Worm (Caenorhabditis elegans) whole organism, L1 larva: ENCODE data around the gene F56C9.6.

ENCODE experiments used
- C04F5.9 ChIP-seq: sonication (generic microtip); optimal IDR thresholded peaks from 2 replicates; lab custom pipeline; 2016; ENCODE audit warnings: missing genetic modification characterization, missing compliant biosample characterization
- Y116A8C.19 ChIP-seq: sonication (generic microtip); optimal IDR thresholded peaks from 2 replicates; lab custom pipeline; 2016; ENCODE audit warnings: missing compliant biosample characterization, missing genetic modification characterization, borderline replicate concordance
- aha-1 ChIP-seq: fragments of 150-350 bp; optimal IDR thresholded peaks from 2 replicates; lab custom pipeline; 2014; ENCODE audit warnings: missing biosample characterization, missing genetic modification characterization
- alr-1 ChIP-seq: fragments of 200-800 bp; sonication (Bioruptor generic); optimal IDR thresholded peaks from 2 replicates; lab custom pipeline; 2018; ENCODE audit warnings: borderline replicate concordance, mild to moderate bottlenecking, missing genetic modification characterization, missing compliant biosample characterization
- aly-2 ChIP-seq: fragments of 150-350 bp; optimal IDR thresholded peaks from 2 replicates; lab custom pipeline; 2014; ENCODE audit warnings: missing biosample characterization, missing genetic modification characterization
- ama-1 ChIP-seq: fragments of 150-350 bp; optimal IDR thresholded peaks from 2 replicates; lab custom pipeline; 2014
- ceh-8 ChIP-seq: fragments of 200-800 bp; sonication (Bioruptor generic); optimal IDR thresholded peaks from 2 replicates; lab custom pipeline; 2018; ENCODE audit warnings: mild to moderate bottlenecking, missing genetic modification characterization, moderate library complexity, missing compliant biosample characterization
- ceh-88 ChIP-seq: fragments of 200-800 bp; sonication (Bioruptor generic); IDR thresholded peaks from 2 replicates; pipeline ENCODE4 v1.3.6; 2022; ENCODE audit warnings: missing genetic modification characterization, missing compliant biosample characterization
- ceh-90 ChIP-seq: sonication (generic microtip); optimal IDR thresholded peaks from 2 replicates; lab custom pipeline; 2016; ENCODE audit warnings: missing genetic modification characterization, missing compliant biosample characterization
- ces-1 ChIP-seq: fragments of 150-350 bp; optimal IDR thresholded peaks from 2 replicates; lab custom pipeline; 2014; ENCODE audit warnings: missing biosample characterization, missing genetic modification reagents, missing genetic modification characterization
- dpl-1 ChIP-seq, 3 experiments: fragments of 150-350 bp in 2 of 3; sonication (generic microtip) in 1 of 3; optimal IDR thresholded peaks; 2 replicates each; lab custom pipeline; 2014 to 2017; ENCODE audit warnings: missing biosample characterization in 3 of 3, missing genetic modification characterization in 3 of 3, missing genetic modification reagents in 3 of 3
- dsc-1 ChIP-seq: sonication (generic microtip); optimal IDR thresholded peaks from 2 replicates; lab custom pipeline; 2016; ENCODE audit warnings: mild to moderate bottlenecking, missing genetic modification characterization, missing compliant biosample characterization
- efl-1 ChIP-seq, 4 experiments: fragments of 150-350 bp; optimal IDR thresholded peaks in 3 of 4; peaks in 1 of 4; 1 replicate in 1 of 4; 2 replicates in 3 of 4; lab custom pipeline; 2014; ENCODE audit warnings: missing biosample characterization in 2 of 4, missing genetic modification characterization in 2 of 4, missing genetic modification reagents in 2 of 4
- egl-13 ChIP-seq: sonication (generic microtip); optimal IDR thresholded peaks from 2 replicates; lab custom pipeline; 2016; ENCODE audit warnings: missing genotype, missing genetic modification reagents, missing genetic modification characterization, missing compliant biosample characterization
- egl-27 ChIP-seq, 2 experiments: fragments of 150-350 bp in 1 of 2; sonication (generic microtip); optimal IDR thresholded peaks; 3 replicates each; lab custom pipeline; 2017 to 2018; ENCODE audit warnings: missing biosample characterization in 2 of 2, missing genetic modification characterization in 2 of 2, missing genetic modification reagents in 2 of 2
- elt-2 ChIP-seq: sonication (generic microtip); optimal IDR thresholded peaks from 2 replicates; lab custom pipeline; 2016; ENCODE audit warnings: missing genetic modification characterization, mild to moderate bottlenecking, inconsistent platforms, missing compliant biosample characterization, missing genetic modification reagents
- fkh-10 ChIP-seq: sonication (generic microtip); optimal IDR thresholded peaks from 2 replicates; lab custom pipeline; 2017; ENCODE audit warnings: missing biosample characterization, missing genetic modification reagents, missing genetic modification characterization
- fkh-8 ChIP-seq: sonication (generic microtip); optimal IDR thresholded peaks from 2 replicates; lab custom pipeline; 2016; ENCODE audit warnings: mild to moderate bottlenecking, missing genetic modification characterization, missing compliant biosample characterization
- fos-1 ChIP-seq: fragments of 150-350 bp; optimal IDR thresholded peaks from 2 replicates; lab custom pipeline; 2014; ENCODE audit warnings: missing biosample characterization, missing genetic modification characterization
- grh-1 ChIP-seq: fragments of 200-800 bp; sonication (Bioruptor generic); IDR thresholded peaks from 2 replicates; pipeline ENCODE4 v1.3.6; 2022; ENCODE audit warnings: missing genetic modification reagents, missing genetic modification characterization, missing compliant biosample characterization
- hlh-17 ChIP-seq: fragments of 200-800 bp; sonication (Bioruptor generic); optimal IDR thresholded peaks from 2 replicates; lab custom pipeline; 2018; ENCODE audit warnings: missing genetic modification characterization, mild to moderate bottlenecking, missing compliant biosample characterization, moderate library complexity, borderline replicate concordance
- hlh-4 ChIP-seq: sonication (generic microtip); optimal IDR thresholded peaks from 2 replicates; lab custom pipeline; 2016; ENCODE audit warnings: mild to moderate bottlenecking, missing genetic modification characterization, missing compliant biosample characterization
- hpl-2 ChIP-seq: fragments of 150-350 bp; optimal IDR thresholded peaks from 2 replicates; lab custom pipeline; 2014; ENCODE audit warnings: missing biosample characterization, missing genetic modification reagents, missing genetic modification characterization
- lin-13 ChIP-seq: fragments of 150-350 bp; optimal IDR thresholded peaks from 2 replicates; lab custom pipeline; 2014; ENCODE audit warnings: missing biosample characterization, missing genetic modification reagents, missing genetic modification characterization
- lin-14 ChIP-seq: fragments of 200-800 bp; sonication (Bioruptor generic); optimal IDR thresholded peaks from 2 replicates; lab custom pipeline; 2018; ENCODE audit warnings: mild to moderate bottlenecking, missing genetic modification characterization, moderate library complexity, missing compliant biosample characterization
- lin-15B ChIP-seq: fragments of 150-350 bp; sonication (generic microtip); optimal IDR thresholded peaks from 3 replicates; lab custom pipeline; 2014; ENCODE audit warnings: missing biosample characterization, missing genetic modification characterization
- lir-3 ChIP-seq: sonication (generic microtip); optimal IDR thresholded peaks from 2 replicates; lab custom pipeline; 2016; ENCODE audit warnings: mild to moderate bottlenecking, missing genetic modification characterization, moderate library complexity, missing compliant biosample characterization; ENCODE audit not compliant: poor library complexity
- lsy-2 ChIP-seq, 2 experiments: fragments of 150-350 bp; optimal IDR thresholded peaks; 2 replicates each; lab custom pipeline; 2014; ENCODE audit warnings: missing biosample characterization in 2 of 2, missing genetic modification characterization in 2 of 2
- mdl-1 ChIP-seq, 2 experiments: fragments of 150-350 bp; optimal IDR thresholded peaks; 2 replicates each; lab custom pipeline; 2014 to 2017; ENCODE audit warnings: missing biosample characterization in 2 of 2, missing genetic modification characterization in 2 of 2, inconsistent platforms in 1 of 2
- nhr-11 ChIP-seq: fragments of 150-350 bp; optimal IDR thresholded peaks from 2 replicates; lab custom pipeline; 2014; ENCODE audit warnings: missing biosample characterization, missing genetic modification characterization
- nhr-19 ChIP-seq: fragments of 200-800 bp; sonication (Bioruptor generic); conservative IDR thresholded peaks from 2 replicates; pipeline ENCODE4 v1.3.6; 2022; ENCODE audit warnings: missing genetic modification characterization, missing compliant biosample characterization
- nhr-20 ChIP-seq: sonication (generic microtip); optimal IDR thresholded peaks from 2 replicates; lab custom pipeline; 2016; ENCODE audit warnings: mild to moderate bottlenecking, missing genetic modification characterization, missing compliant biosample characterization
- nhr-237 ChIP-seq: fragments of 150-350 bp; optimal IDR thresholded peaks from 2 replicates; lab custom pipeline; 2014; ENCODE audit warnings: missing biosample characterization, missing genetic modification characterization
- nhr-28 ChIP-seq: fragments of 150-350 bp; optimal IDR thresholded peaks from 2 replicates; lab custom pipeline; 2014; ENCODE audit warnings: missing biosample characterization, missing genetic modification characterization
- nhr-47 ChIP-seq: sonication (generic microtip); optimal IDR thresholded peaks from 2 replicates; lab custom pipeline; 2016; ENCODE audit warnings: mild to moderate bottlenecking, missing genetic modification characterization, moderate library complexity, missing compliant biosample characterization
- nhr-84 ChIP-seq: sonication (generic microtip); optimal IDR thresholded peaks from 2 replicates; lab custom pipeline; 2017; ENCODE audit warnings: missing biosample characterization, missing genetic modification characterization
- nhr-90 ChIP-seq: sonication (generic microtip); optimal IDR thresholded peaks from 2 replicates; lab custom pipeline; 2016; ENCODE audit warnings: mild to moderate bottlenecking, missing genetic modification characterization, missing compliant biosample characterization; ENCODE audit not compliant: poor library complexity
- rnt-1 ChIP-seq: sonication (generic microtip); optimal IDR thresholded peaks from 2 replicates; lab custom pipeline; 2016; ENCODE audit warnings: mild to moderate bottlenecking, missing genetic modification characterization, moderate library complexity, missing compliant biosample characterization
- skn-1 ChIP-seq: fragments of 150-350 bp; optimal IDR thresholded peaks from 2 replicates; lab custom pipeline; 2014; ENCODE audit warnings: missing biosample characterization, missing genetic modification characterization
- snpc-4 ChIP-seq: fragments of 150-350 bp; optimal IDR thresholded peaks from 2 replicates; lab custom pipeline; 2014; ENCODE audit warnings: missing biosample characterization, missing genetic modification characterization
- snu-23 ChIP-seq: sonication (generic microtip); optimal IDR thresholded peaks from 2 replicates; lab custom pipeline; 2016; ENCODE audit warnings: missing genetic modification characterization, missing compliant biosample characterization
- sox-4 ChIP-seq: sonication (generic microtip); optimal IDR thresholded peaks from 2 replicates; lab custom pipeline; 2016; ENCODE audit warnings: missing genetic modification characterization, missing compliant biosample characterization
- sptf-1 ChIP-seq: fragments of 150-350 bp; optimal IDR thresholded peaks from 2 replicates; lab custom pipeline; 2014; ENCODE audit warnings: missing biosample characterization, missing genetic modification characterization
- tbx-2 ChIP-seq: sonication (generic microtip); optimal IDR thresholded peaks from 2 replicates; lab custom pipeline; 2016; ENCODE audit warnings: missing genetic modification characterization, missing compliant biosample characterization
- tlp-1 ChIP-seq: fragments of 150-350 bp; optimal IDR thresholded peaks from 2 replicates; lab custom pipeline; 2014; ENCODE audit warnings: missing biosample characterization, missing genetic modification characterization
- unc-130 ChIP-seq: fragments of 150-350 bp; optimal IDR thresholded peaks from 2 replicates; lab custom pipeline; 2017; ENCODE audit warnings: missing biosample characterization, missing genetic modification characterization, inconsistent platforms
- unc-30 ChIP-seq: sonication (generic microtip); optimal IDR thresholded peaks from 2 replicates; lab custom pipeline; 2017; ENCODE audit warnings: missing biosample characterization, missing genetic modification characterization
- ztf-11 ChIP-seq, 2 experiments: sonication (generic microtip); optimal IDR thresholded peaks; 2 replicates each; lab custom pipeline; 2016 to 2017; ENCODE audit warnings: missing genetic modification characterization in 2 of 2, missing biosample characterization in 1 of 2, missing compliant biosample characterization in 1 of 2

Gene F56C9.6

DNA sequence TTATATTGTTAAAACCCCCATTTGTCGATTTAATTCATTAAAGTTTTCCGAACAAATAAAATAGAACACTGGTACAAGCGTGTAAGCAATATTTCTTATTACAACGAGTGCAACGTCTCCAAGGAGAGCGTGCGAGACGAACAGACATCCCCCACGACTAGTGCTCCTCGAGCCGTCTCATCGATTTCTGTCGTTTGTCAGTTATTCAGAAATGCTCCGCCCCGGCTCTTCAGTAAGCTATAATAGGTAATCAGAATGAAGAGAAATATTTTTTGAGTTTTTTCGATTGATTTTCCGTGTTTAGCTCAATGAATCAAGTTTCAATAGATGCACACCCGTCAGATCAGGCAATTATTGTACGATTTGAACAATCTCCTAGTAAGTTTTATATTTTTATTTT lies 28.1 kb upstream of the F56C9.6 start, which contains the start of gene kap-1:
Gene kap-1, plus strand, starts transcription at position 143 of the 400 bp plus-strand sequence.
- no peak for TF ChIP-seq nhr-84 (tag; lab: Kevin White, UChicago)
- peak; percentile 14 for TF ChIP-seq elt-2
- TF ChIP-seq ama-1 (lab: Kevin White, UChicago): peak; percentile 42
- TF ChIP-seq rnt-1 (tag; lab: Kevin White, UChicago): peak; percentile 9
- TF ChIP-seq efl-1 (optimal IDR thresholded peaks at IDR 0.05; lab: Kevin White, UChicago): no peak
- TF ChIP-seq efl-1 (GFP tag; optimal IDR thresholded peaks at IDR 0.05 in 1 of 2; lab: Kevin White, UChicago): peak in 1 of 2 experiments; percentile 86
- peak in 1 of 2 experiments; percentile 12 for TF ChIP-seq lsy-2 (tag; optimal IDR thresholded peaks at IDR 0.05; lab: Kevin White, UChicago)
- no peak for TF ChIP-seq egl-27 (tag; optimal IDR thresholded peaks at IDR 0.05; lab: Kevin White, UChicago)
- TF ChIP-seq, all 84 proteins: peak for 5

DNA sequence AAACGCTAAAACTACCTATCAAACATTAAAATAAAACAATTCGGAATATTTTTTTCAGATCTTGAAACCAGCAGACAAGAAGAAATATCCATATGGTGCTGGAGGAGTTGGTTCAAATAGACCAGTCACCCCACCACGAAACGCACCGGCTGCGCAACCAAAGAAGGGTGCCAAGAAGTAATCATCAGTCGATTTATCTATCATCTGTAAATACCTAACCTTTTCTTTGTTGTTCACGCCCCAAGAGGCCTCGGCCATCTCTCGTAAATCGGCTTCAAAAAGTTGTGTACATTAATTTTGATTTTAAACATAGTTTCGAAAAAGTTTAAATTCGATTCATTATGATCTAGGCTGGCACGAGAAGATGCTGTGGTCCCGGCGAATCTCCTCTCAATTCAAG lies 27.4 kb upstream of the F56C9.6 start:
- peak; percentile 41; the same call in 1 of the 2 replicates for TF ChIP-seq grh-1
- TF ChIP-seq aha-1: no peak

DNA sequence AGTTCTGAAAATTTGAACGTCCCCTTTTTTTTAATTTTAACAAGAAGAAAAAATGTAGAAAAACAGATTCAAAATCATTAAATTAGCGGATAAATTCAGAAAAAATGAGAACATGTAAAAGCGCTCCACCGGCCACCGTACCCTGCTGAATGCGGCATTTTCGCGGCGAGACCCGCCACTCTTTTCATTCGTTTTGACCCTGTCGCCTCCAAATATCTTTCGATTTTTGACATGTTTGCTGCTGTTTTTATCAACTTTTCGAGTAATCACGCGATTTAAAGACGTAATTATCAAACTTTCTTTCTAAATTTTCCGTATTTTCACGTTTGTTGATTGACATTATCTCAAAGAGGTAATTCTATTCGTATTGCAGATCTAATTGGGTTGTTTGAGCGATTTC lies 25.6 kb upstream of the F56C9.6 start, which contains the start of gene gsp-2:
Gene gsp-2, plus strand, starts transcription at position 374 of the 400 bp plus-strand sequence.
- no peak for TF ChIP-seq nhr-84 (tag; lab: Kevin White, UChicago)
- TF ChIP-seq lin-14: peak; percentile 85
- peak; percentile 81 for TF ChIP-seq unc-130 (tag; lab: Kevin White, UChicago)
- peak; percentile 60 for TF ChIP-seq tbx-2
- TF ChIP-seq fos-1 (tag; lab: Kevin White, UChicago): peak; percentile 26
- TF ChIP-seq nhr-20 (tag; lab: Kevin White, UChicago): peak; percentile 74
- no peak for TF ChIP-seq fkh-10 (GFP tag; lab: Kevin White, UChicago)
- peak; percentile 81 for TF ChIP-seq nhr-19 (GFP tag; lab: Robert Waterston, UW)
- TF ChIP-seq nhr-47 (tag; lab: Kevin White, UChicago): peak; percentile 57
- TF ChIP-seq tlp-1 (tag; lab: Kevin White, UChicago): no peak
- TF ChIP-seq sox-4 (tag; lab: Kevin White, UChicago): no peak
- no peak for TF ChIP-seq egl-27 (tag; optimal IDR thresholded peaks at IDR 0.05; lab: Kevin White, UChicago)
- TF ChIP-seq elt-2: no peak
- TF ChIP-seq lir-3: no peak
- TF ChIP-seq mdl-1 (tag; optimal IDR thresholded peaks at IDR 0.05; lab: Kevin White, UChicago): peak in 1 of 2 experiments; percentile 74
- no peak for TF ChIP-seq ztf-11 (tag; optimal IDR thresholded peaks at IDR 0.05; lab: Kevin White, UChicago)
- no peak for TF ChIP-seq egl-13 (tag; lab: Kevin White, UChicago)
- peak; percentile 53 for TF ChIP-seq dsc-1 (tag; lab: Kevin White, UChicago)
- TF ChIP-seq snpc-4 (tag; lab: Kevin White, UChicago): no peak
- peak; percentile 81 for TF ChIP-seq snu-23 (GFP tag; lab: Kevin White, UChicago)
- TF ChIP-seq nhr-237: peak; percentile 24
- TF ChIP-seq dpl-1 (GFP tag; optimal IDR thresholded peaks at IDR 0.05; lab: Kevin White, UChicago): peak; percentile 66 to 74 (median 70)
- TF ChIP-seq ces-1 (GFP tag; lab: Kevin White, UChicago): no peak
- TF ChIP-seq lin-15B (tag; lab: Kevin White, UChicago): peak; percentile 92
- TF ChIP-seq aly-2 (tag; lab: Kevin White, UChicago): no peak
- TF ChIP-seq sptf-1: no peak
- TF ChIP-seq nhr-28 (tag; lab: Kevin White, UChicago): no peak
- no peak; the same call in 1 of the 2 replicates for TF ChIP-seq ceh-88 (GFP tag; lab: Robert Waterston, UW)
- no peak for TF ChIP-seq Y116A8C.19 (tag; lab: Kevin White, UChicago)
- peak; percentile 77 for TF ChIP-seq fkh-8
- TF ChIP-seq skn-1: peak; percentile 85
- no peak for TF ChIP-seq ama-1 (lab: Kevin White, UChicago)
- TF ChIP-seq unc-30 (tag; lab: Kevin White, UChicago): no peak
- no peak for TF ChIP-seq C04F5.9 (tag; lab: Kevin White, UChicago)
- no peak for TF ChIP-seq alr-1 (tag; lab: Kevin White, UChicago)
- no peak for TF ChIP-seq hlh-17
- no peak for TF ChIP-seq nhr-11
- TF ChIP-seq hlh-4 (tag; lab: Kevin White, UChicago): no peak
- TF ChIP-seq lin-13 (GFP tag; lab: Kevin White, UChicago): peak; percentile 72
- TF ChIP-seq ceh-90: no peak
- TF ChIP-seq ceh-8 (GFP tag; lab: Kevin White, UChicago): no peak
- TF ChIP-seq hpl-2 (GFP tag; lab: Kevin White, UChicago): peak; percentile 23
- TF ChIP-seq rnt-1 (tag; lab: Kevin White, UChicago): peak; percentile 56
- peak; percentile 51 for TF ChIP-seq nhr-90 (tag; lab: Kevin White, UChicago)
